Fruit fly (Drosophila melanogaster) S2 (cell line): Measurements from ENCODE around the gene CG15743.
A peak's percentile ranks its signal among the peaks of the same experiment; 100 is the strongest.

ENCODE experiments used
- CG8478 ChIP-seq: fragments of >200 bp; optimal IDR thresholded peaks from 2 replicates; lab custom pipeline; 2018
- CTCF ChIP-seq, 2 experiments: fragments of >200 bp; optimal IDR thresholded peaks; 2 replicates each; lab custom pipeline; 2018

The CG15743 gene

DNA sequence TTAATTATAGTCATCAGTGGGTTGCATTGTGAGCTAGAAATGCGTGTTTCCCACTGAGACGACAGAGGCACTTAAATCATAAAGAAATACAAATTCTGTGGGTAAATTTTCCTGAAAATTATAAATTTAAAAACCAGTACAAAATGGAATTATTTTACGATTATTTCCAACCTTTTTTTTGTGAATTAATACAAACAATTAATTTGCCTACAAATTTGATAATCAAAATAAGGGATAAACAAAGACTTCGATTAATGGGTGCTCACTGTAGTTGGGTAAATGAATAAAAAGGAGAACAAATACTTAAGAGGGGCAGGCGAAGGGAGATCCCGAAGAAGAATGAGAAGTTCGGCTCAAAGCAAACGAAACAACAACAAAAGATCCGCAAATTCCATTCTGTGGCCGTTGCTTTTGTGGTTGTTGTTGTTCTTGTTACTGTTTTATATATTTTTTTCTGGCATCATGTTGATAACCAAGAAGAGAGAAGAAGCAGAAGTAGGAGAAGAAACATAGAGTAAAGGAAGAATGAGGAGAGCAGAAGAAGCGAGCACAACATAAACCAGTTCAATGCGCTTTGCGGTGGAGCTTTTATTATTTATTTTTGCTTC, 1.5 kb upstream of the CG15743 start:
- TF ChIP-seq CTCF (optimal IDR thresholded peaks at IDR 0.05; lab: Kevin White, UChicago): no peak
- no peak for TF ChIP-seq CG8478 (lab: Kevin White, UChicago)

DNA sequence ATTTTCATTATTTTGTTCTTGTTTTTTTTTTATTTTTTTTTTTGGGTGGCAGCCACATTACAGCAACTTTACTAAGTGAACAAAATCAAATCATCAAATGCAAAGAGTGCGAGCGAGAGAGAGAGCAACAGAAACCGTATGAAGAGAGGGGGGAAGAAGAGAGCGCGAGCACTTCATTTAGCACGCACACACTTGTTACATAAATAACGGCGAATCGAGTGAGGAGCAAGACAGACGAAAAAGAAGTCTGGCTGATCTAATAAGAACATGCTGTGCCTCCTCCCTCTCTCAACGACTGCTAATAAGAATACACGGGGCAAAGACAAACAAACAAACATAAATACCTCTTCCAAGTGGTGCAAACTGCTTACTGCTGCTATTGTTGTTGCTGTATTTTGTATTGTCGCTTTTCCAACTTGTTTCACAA, 946 bp upstream of the CG15743 start:
- no peak for TF ChIP-seq CTCF (optimal IDR thresholded peaks at IDR 0.05; lab: Kevin White, UChicago)
- no peak for TF ChIP-seq CG8478 (lab: Kevin White, UChicago)

DNA sequence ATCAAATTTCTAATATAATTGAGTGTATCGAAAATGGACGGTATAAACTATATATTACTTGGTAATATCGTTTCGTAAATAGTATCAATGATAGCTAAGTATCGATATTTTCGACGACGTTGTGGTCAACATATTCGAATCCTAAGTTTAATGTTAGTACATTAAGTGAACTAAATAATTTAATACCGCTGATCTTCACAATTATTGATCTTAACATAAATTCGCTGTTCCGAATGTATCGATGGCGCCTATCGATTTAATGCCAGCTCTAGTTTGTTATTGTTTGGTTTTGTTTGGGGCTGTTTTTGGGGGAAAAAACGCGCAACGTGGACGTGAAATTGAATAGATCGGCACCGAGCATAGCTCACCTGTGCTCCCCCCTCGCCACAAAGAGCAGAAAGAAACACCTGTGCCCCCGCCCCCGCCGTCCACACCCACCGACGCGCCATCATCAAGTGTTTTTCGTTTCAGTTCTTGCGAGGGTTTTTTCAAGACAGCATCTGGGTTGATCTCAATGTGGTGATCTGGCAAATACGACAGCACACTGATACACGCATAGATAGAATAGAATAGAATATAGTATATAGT, 336 bp downstream of the CG15743 start:
- TF ChIP-seq CTCF (optimal IDR thresholded peaks at IDR 0.05; lab: Kevin White, UChicago): no peak
- no peak for TF ChIP-seq CG8478 (lab: Kevin White, UChicago)

DNA sequence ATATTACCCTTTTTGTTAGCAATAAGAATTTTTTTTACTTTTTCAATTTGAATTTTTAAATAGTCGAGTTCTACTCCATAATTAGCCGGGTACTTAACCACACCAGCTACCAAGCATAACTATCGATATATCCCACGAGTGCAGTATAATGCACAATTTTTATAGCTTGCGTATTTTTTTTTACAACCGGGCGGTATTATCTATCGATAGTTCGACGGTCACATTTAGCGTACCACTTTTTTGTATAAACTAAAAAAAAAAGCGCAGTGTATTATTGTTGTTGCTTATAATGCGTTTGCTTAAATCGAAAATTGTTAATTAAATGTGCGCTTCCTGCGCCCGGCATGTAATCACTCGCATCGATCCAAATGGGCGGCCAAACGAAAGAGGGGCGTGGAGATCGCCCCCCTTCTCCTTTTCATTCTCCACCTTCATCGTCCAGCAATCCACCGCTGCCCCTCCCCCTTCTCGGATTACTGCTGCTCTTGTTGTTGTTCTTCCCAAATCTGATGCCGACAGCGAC, 2.4 kb downstream of the CG15743 start, which contains the start of gene Remo:
Gene Remo, plus strand, starts transcription at position 198 of the 523 bp plus-strand sequence.
- no peak for TF ChIP-seq CG8478 (lab: Kevin White, UChicago)
- TF ChIP-seq CTCF (optimal IDR thresholded peaks at IDR 0.05; lab: Kevin White, UChicago): peak; percentile 10 to 40

DNA sequence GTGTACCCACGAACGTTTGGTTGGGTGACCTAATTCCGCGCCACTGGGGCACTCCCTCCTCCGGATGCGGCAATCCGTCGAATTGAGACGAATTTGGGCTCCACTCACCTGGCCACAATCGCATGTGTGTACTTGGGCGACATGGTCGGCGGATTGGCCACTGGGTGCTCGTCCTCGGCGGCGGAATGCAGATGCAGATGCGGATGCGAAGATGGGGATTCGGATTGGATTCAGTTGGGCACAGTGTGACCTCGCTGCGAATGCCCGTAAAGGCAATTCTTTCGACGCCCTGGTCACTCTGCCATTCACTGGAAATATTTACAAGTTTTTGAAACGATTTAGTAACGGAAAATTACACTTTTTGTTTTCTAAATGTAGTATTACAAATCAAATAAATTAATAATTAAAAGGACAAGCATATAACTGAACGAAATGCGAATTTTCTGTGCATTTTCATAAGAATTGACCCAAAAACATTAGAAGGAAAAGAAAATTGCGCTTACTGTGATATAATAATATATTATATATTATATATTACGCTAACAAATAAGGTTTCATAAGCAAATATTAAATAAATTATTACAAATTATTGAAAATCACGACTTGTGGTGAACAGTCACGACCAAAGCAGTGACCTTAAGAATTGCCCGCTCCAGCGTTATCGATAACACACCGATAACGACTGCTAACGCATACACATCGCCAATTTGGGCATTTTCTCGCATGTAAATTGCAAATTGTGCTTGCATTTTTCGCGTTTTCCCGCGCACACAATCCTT, 11.1 kb downstream of the CG15743 start, which contains the start of gene CG1622:
Gene CG1622, plus strand, starts transcription at position 678 of the 779 bp plus-strand sequence.
- no peak for TF ChIP-seq CG8478 (lab: Kevin White, UChicago)
- TF ChIP-seq CTCF (optimal IDR thresholded peaks at IDR 0.05; lab: Kevin White, UChicago): no peak

DNA sequence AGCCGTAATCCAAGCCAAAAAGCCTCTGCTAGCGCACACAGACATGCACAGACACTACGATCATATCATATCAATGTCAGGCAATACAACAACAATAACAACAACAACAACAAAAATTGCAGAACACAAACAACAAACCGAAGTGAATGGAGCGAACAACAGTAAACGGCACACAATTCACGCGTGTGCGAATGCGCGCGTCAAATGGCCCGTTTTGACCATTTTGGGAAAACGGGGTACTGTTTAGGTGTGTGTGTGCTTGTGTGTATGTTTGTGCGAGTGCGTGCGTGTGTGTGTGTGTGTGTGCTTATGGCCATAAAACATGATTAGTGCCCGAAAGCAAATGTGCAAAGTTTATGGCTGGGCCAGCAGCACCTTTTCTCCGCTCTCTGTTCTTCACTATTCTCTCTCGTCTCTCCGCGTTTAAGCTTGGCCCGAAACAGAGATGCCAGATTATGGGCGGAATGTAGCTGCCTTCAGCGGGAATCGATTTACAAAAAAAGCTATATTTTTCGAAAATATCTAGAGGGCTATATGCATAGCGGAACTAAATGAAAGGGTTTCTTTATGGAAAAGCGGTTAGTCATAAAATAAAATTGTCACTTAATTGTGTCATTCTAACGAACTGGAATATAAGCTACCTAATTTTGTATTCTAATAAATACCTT, 15.5 kb downstream of the CG15743 start:
- TF ChIP-seq CTCF (optimal IDR thresholded peaks at IDR 0.05; lab: Kevin White, UChicago): no peak
- TF ChIP-seq CG8478 (lab: Kevin White, UChicago): no peak

DNA sequence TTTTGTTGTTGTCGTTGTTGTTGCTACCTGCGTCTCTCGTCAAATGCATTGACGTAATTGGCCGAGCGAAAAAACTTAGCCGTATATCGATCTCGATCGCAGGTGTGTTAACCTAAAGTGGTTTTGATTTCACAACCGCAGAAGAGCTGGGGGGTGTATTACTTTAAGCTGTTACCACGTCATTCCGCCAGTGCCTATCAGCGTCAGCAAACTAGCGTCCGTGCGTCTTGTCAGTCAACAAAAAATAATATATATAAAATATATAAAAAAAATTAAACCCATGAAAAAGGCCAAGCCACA, 16.8 kb downstream of the CG15743 start, which contains the start of gene CG1764:
Gene CG1764, minus strand, starts transcription at position 101 of the 300 bp plus-strand sequence.
- TF ChIP-seq CTCF (optimal IDR thresholded peaks at IDR 0.05; lab: Kevin White, UChicago) (no peak), CG8478 (lab: Kevin White, UChicago) (no peak)

DNA sequence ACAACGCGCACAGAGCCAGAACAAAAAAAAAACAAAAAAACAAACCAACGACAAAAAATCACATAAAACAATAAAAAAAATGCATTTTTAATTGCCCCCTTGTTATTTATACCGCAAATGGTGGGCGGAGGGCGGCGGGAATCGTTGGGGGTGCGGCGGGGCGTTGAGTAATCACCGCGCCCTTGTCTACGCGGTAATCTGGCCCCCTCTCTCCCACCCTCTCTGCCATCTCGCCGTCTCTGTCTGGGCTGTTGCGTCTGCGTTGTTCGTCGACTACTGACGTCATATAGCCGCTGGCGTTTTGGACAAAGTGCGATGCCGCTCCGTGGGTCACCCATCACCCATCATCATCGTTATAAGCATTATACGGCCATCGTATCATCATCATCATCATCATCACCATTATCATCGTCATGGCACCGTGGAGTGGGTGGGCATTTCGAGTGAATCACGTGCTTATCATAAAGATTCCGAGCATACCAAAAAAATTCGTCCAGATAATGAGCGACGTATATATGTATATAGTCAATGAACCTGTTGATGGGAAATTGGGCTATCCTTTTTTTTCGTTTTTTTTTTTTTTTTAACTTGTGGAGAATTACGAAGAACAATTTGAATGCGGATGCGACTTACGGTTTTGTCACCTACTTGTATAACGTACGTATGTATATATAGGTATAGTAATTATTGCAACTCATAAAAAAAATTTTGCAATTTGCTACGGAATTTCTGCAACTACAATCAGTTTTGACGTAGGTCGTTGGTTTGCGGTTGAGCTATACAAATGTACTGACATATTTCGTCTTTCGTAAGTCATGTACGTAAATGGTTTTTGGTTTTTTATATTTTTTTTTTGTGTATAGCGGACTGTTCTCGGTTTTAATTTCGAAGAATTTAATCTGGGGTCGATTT, 17.4 kb downstream of the CG15743 start:
- TF ChIP-seq CTCF (optimal IDR thresholded peaks at IDR 0.05; lab: Kevin White, UChicago) (no peak), CG8478 (lab: Kevin White, UChicago) (no peak)

DNA sequence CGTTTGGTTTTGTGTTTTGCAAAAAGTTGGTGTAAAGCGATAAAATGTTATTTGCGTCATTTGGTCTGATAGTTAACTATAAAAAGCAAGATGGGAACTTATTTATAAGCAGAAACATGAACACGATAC, 17.9 kb downstream of the CG15743 start, which contains the start of gene IP3K2:
Gene IP3K2, plus strand, starts transcription at position 107 of the 129 bp plus-strand sequence.
- TF ChIP-seq CTCF (optimal IDR thresholded peaks at IDR 0.05; lab: Kevin White, UChicago) (no peak), CG8478 (lab: Kevin White, UChicago) (no peak)

DNA sequence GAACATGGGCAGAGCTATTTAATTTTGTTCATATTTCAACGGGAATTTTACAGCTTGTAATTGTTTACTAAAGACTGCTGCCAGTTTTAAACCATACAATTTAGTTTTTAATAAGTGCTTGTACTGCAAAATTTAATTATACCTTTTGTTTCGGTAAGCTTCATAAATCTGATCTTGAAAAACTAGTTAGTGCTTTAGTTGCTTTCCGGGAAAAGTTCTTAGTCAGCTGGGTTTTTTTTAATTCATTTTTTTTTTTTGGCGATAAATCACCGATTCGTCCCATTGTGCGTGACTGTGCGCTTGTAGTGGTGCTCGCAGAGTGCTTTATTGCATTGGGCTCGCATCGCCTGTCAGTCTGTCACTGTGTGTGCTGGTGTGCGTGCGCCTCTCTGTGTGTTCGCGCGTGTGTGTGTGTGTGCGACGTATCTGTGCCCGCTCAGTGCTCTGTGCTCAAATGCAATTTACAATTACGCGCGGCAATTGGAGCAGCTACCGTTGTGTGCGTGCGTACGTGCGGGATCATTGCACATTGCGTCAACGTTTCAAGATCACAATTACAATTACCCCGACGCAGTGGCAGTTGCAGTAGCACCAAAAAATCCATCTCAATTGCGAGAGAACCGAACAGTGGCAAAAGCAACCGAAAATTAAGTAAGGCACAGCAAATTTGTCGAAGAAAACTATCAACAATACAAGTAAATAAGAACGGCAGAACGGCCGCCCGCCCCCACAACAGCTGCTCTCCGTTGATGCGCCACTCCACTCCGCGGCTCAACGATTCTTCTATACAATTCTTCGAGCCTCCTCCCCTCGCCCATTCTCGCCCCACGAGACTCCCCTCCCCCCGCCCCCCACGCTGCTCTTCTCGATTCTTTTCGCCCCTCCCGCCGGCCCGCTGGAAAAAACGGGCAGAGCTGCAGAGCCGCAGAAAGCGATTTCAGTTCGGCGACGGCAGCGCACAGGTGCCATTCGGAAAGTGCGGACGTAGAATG, 18.4 kb downstream of the CG15743 start:
- TF ChIP-seq CG8478 (lab: Kevin White, UChicago): no peak

DNA sequence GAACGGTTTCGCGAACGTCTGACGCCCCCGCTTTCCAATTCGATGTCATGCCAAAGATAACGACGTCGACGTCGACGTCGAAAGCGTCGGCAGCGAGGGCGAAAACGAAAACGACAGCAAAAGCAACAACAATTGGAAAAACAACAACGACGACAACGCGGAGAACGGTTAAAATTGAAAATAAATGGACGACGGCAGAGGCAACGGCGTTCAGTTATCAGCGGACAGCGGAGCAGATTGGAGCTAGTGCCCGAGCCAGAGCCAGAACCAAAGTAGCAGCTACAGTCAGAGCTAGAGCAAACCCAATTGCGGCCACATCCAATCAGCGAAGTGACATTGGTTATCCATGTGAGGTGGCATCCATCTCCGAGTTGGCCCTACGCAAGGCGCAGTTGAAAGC, 19.8 kb downstream of the CG15743 start:
- no peak for TF ChIP-seq CG8478 (lab: Kevin White, UChicago)
- TF ChIP-seq CTCF (optimal IDR thresholded peaks at IDR 0.05; lab: Kevin White, UChicago): no peak

DNA sequence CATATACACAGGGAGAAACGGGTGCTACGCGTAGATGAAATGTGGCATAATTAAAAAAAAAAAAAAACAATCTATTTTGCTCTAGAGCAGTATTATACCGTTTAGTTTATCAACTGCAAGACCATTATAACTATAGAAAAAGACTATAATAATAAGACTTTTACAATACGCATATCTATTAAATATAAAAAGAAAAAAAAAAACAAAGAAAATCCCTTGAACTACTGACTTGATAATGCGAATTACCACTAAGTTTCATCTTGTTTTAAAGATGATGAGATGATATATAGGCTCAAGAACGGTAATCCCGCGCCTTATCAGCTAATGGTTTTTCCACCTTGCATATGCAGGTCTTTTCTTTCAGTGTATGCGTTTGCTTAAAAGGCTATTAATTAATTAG, 21.7 kb downstream of the CG15743 start:
- TF ChIP-seq CG8478 (lab: Kevin White, UChicago): no peak
- TF ChIP-seq CTCF (optimal IDR thresholded peaks at IDR 0.05; lab: Kevin White, UChicago): no peak

DNA sequence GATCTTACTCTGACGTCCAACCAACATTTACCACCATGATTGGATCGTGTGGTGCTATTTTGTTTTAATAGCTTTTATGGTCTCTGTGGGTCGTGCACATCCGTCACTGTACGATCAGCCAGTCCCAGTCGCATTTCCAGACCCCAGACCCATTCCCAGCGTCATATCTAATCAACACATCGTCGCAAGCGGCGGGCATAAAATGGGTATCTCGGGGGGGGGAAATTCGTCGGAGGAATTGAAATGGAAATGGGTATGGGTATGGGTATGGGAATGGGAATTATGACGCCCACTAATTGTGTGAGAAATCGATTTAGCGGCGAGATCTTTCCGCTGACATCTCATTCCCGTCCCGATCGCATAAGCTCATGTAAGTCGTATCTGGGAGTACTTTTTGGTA, 25.3 kb downstream of the CG15743 start:
- TF ChIP-seq CG8478 (lab: Kevin White, UChicago) (no peak), CTCF (optimal IDR thresholded peaks at IDR 0.05; lab: Kevin White, UChicago) (no peak)
